Worm (Caenorhabditis elegans) whole organism, midembryonic: ENCODE measurements around the gene pqn-54.

ENCODE experiments used
- flt-1 ChIP-seq: fragments of 200-800 bp; sonication (Bioruptor generic); IDR thresholded peaks from 2 replicates; pipeline ENCODE4 v1.3.6; 2022; ENCODE audit warnings: missing genetic modification characterization, missing compliant biosample characterization
- klf-2 ChIP-seq: fragments of 200-800 bp; sonication (Bioruptor generic); conservative IDR thresholded peaks from 2 replicates; pipeline ENCODE4 v1.3.6; 2022; ENCODE audit warnings: missing genetic modification reagents, missing genetic modification characterization, missing compliant biosample characterization
- med-1 ChIP-seq: sonication (generic microtip); optimal IDR thresholded peaks from 2 replicates; lab custom pipeline; 2017; ENCODE audit warnings: missing genetic modification characterization, mild to moderate bottlenecking, missing compliant biosample characterization, antibody characterized with exemption, missing genetic modification reagents; ENCODE audit not compliant: insufficient read depth
- ref-1 ChIP-seq: fragments of 200-800 bp; sonication (Bioruptor generic); conservative IDR thresholded peaks from 2 replicates; pipeline ENCODE4 v1.3.6; 2022; ENCODE audit warnings: missing genetic modification reagents, missing genetic modification characterization, missing compliant biosample characterization
- tab-1 ChIP-seq: fragments of 200-800 bp; sonication (Bioruptor generic); IDR thresholded peaks from 2 replicates; pipeline ENCODE4 v1.3.6; 2022; ENCODE audit warnings: missing genetic modification characterization, missing compliant biosample characterization
- ztf-23 ChIP-seq: fragments of 200-800 bp; sonication (Bioruptor generic); IDR thresholded peaks from 2 replicates; pipeline ENCODE4 v1.3.6; 2022; ENCODE audit warnings: missing genetic modification reagents, missing genetic modification characterization, missing compliant biosample characterization

DNA sequence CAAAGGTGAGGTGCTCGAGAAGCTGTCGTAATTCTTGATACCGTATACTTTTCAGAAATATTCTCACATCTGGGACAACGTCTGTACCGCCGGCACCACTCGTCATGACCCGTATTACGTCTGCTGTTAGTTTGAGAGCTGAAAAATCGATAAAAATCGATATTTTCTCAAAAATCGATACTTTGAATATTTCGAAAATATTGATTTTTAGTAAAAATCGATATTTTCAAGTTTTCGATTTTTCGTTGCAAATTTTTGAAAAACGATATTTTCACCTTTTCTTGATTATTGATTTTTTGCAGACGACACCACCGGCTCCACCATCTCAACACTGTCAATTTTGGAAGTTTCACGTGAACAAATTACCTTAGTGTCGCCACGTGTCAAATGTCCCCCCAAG is 31.0 kb downstream of the pqn-54 start:
- TF ChIP-seq ztf-23 (GFP tag; lab: Robert Waterston, UW) (no peak), ref-1 (no peak), flt-1 (GFP tag; lab: Robert Waterston, UW) (no peak), tab-1 (no peak), klf-2 (GFP tag; lab: Robert Waterston, UW) (no peak), med-1 (no peak)
